Worm (Caenorhabditis elegans) whole organism, L4/young adult: Measurements from ENCODE around the gene Y105C5A.9.
A peak's percentile ranks its signal among the peaks of the same experiment; 100 is the strongest.
"Not testable (repeated sequence)": the region's sequence is repeated elsewhere in the genome, so short reads cannot be mapped to it uniquely, and the experiment has no call there.

Experiments used
- W03F9.2 ChIP-seq: fragments of 150-350 bp; optimal IDR thresholded peaks from 2 replicates; lab custom pipeline; 2014; ENCODE audit warnings: missing biosample characterization, missing genetic modification characterization
- dao-5 ChIP-seq: sonication (generic microtip); optimal IDR thresholded peaks from 2 replicates; lab custom pipeline; 2016; ENCODE audit warnings: missing genotype, missing genetic modification characterization, moderate library complexity, missing compliant biosample characterization
- him-1 ChIP-seq: sonication (generic microtip); optimal IDR thresholded peaks from 2 replicates; lab custom pipeline; 2016; ENCODE audit warnings: missing genotype, missing genetic modification reagents, missing genetic modification characterization, missing compliant biosample characterization

Gene Y105C5A.9

DNA sequence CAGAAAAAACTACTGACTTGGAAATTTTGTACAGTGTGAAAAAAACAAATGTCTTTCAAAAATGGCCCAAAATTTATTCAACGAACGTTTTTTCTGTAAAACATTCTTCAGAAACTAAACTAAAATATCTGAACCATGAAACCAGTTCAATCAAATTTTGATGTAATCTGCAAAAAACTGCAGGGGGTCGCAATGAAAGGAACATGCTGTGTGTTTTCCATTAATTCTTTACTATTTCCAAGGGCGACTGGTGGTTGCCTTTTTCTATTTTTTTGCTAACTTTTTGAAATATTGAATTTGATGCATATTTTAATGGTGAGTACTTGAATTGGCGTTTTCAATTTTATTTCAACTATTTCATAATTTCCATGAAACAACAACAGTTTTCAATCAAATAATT is at the start of gene Y105C5A.9:
Gene Y105C5A.9 (plus strand): TSS at position 301 of the 400 bp plus-strand sequence.
- no peak for TF ChIP-seq him-1
- TF ChIP-seq dao-5 (tag; lab: Kevin White, UChicago): no peak
- no peak for TF ChIP-seq W03F9.2

- TF ChIP-seq W03F9.2 (no peak), dao-5 (tag; lab: Kevin White, UChicago) (no peak), him-1 (no peak)
These were observed 47.7 kb upstream of the Y105C5A.9 start, which contains the start of gene Y105C5A.508 for ce11 chrIV:15583620-15584019. TSS of gene Y105C5A.508 (plus strand) at chrIV:15583920.

- TF ChIP-seq him-1 (no peak), W03F9.2 (no peak), dao-5 (tag; lab: Kevin White, UChicago) (no peak)
These were observed 42.4 kb upstream of the Y105C5A.9 start for ce11 chrIV:15588879-15589278.

DNA sequence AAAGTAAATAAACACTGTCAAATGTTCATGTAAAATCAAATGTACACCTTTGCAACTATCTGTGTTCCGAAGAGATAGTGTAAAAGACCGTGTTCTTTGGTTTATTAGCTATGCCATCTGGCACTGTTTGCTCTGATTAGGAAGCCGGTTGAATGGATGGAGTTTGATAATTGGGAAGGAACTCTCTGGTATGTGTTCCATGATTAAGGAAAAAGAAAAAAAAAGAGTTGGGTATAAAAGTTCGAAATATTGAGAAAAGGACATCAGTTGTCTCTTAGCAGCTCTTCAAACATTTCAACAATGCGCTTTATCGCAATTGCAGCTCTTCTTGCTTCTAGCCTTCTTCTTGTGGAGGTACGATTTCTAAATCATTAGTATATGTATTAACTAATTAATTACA is 40.9 kb upstream of the Y105C5A.9 start, which contains the start of gene abu-5:
Gene abu-5 (plus strand): TSS at position 301 of the 400 bp plus-strand sequence.
- not testable (repeated sequence) for TF ChIP-seq W03F9.2; him-1; dao-5 (tag; lab: Kevin White, UChicago)

DNA sequence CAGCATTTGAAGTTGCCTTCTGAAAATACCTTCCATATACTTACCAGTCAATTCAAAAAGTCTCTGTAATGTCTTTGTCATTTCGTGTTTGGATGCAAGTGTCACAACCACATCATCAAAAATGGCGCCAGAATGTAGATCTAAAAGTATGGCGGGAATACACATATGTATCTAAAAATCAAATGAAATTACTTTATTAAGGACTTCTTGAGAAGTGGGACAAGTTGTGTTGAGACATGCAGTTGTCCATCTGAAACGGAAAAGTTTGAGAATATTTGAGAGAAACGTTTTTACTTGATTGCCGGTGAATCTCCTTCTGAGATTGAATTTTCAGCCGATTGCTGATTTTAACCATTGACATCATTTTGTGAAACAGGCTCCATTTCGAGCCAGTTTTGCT is 39.3 kb upstream of the Y105C5A.9 start:
- TF ChIP-seq him-1: no peak
- no peak for TF ChIP-seq dao-5 (tag; lab: Kevin White, UChicago)
- no peak for TF ChIP-seq W03F9.2

DNA sequence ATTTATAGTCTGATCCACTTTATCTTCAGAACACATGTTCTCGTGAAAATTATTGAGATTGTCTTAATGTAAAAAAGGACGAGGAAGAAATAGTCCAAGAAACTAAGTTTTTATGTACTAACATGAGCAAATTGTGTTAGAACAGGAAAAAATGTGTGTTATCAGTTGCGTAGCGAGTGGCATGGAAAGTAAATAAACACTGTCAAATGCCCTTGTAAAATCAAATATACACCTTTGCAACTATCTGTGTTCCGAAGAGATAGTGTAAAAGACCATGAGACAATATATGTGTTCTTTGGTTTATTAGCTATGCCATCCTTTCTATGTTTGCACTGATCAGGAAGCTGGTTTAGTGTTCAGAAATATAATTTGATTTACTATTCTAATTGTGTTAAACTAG is 38.2 kb upstream of the Y105C5A.9 start:
- no peak for TF ChIP-seq W03F9.2
- no peak for TF ChIP-seq dao-5 (tag; lab: Kevin White, UChicago)
- no peak for TF ChIP-seq him-1

ce11 chrIV:15594935-15595620 is 36.2 kb upstream of the Y105C5A.9 start, which contains the start of the genes pqn-78 and pqn-79:
TSS of gene pqn-78 (minus strand) at chrIV:15595035.
TSS of gene pqn-79 (plus strand) at chrIV:15595570.
- TF ChIP-seq him-1; dao-5 (tag; lab: Kevin White, UChicago); W03F9.2: not testable (repeated sequence)

ce11 chrIV:15604194-15604593 is 27.1 kb upstream of the Y105C5A.9 start:
- peak; percentile 25 for TF ChIP-seq W03F9.2
- no peak for TF ChIP-seq dao-5 (tag; lab: Kevin White, UChicago)

ce11 chrIV:15606396-15606795 is 24.9 kb upstream of the Y105C5A.9 start:
- TF ChIP-seq him-1: no peak
- TF ChIP-seq W03F9.2: no peak
- TF ChIP-seq dao-5 (tag; lab: Kevin White, UChicago): no peak

DNA sequence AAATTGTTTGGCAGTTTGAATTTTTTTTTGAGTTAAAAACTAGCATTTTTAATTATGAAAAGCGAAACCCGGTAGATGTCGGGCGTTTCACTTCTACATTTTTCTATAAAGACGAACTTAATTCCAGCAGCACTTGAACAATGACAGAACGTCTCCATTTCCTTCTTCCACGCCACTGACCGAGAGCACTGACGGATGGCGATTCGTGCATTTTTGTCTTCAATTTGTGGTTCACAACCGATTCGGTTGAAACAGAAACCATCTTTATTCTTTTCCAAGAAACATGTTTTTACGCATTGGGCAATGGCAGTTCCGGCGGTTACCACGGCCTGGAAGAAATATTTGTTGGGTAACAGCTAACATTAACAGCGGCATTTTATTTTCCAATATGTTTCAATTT is 18.2 kb upstream of the Y105C5A.9 start:
- TF ChIP-seq W03F9.2 (no peak), him-1 (no peak), dao-5 (tag; lab: Kevin White, UChicago) (no peak)

DNA sequence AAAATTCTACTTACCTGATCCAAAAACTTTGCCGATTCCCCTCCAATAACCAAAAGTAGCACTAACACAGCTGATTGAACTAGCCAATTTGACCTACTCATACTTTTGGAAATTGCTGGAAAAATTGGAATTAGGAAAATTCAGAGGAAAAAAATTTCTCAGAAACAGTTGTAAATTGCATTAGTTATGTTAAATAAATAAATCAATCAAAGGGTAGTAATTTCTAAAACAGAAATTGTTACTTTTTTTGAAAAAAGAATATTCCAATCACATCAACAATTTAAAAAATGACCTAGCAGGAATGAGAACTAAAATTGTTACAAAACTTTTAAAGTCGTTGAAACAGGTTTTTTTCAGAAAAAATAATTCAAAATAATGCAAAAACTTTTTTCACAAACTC is 14.3 kb upstream of the Y105C5A.9 start, which contains the start of gene Y105C5A.8:
Gene Y105C5A.8 (minus strand): TSS at position 101 of the 400 bp plus-strand sequence.
- TF ChIP-seq him-1: no peak
- TF ChIP-seq W03F9.2: no peak
- no peak for TF ChIP-seq dao-5 (tag; lab: Kevin White, UChicago)

ce11 chrIV:15617667-15618066 is 13.7 kb upstream of the Y105C5A.9 start:
- TF ChIP-seq W03F9.2 (no peak), dao-5 (tag; lab: Kevin White, UChicago) (no peak), him-1 (no peak)

DNA sequence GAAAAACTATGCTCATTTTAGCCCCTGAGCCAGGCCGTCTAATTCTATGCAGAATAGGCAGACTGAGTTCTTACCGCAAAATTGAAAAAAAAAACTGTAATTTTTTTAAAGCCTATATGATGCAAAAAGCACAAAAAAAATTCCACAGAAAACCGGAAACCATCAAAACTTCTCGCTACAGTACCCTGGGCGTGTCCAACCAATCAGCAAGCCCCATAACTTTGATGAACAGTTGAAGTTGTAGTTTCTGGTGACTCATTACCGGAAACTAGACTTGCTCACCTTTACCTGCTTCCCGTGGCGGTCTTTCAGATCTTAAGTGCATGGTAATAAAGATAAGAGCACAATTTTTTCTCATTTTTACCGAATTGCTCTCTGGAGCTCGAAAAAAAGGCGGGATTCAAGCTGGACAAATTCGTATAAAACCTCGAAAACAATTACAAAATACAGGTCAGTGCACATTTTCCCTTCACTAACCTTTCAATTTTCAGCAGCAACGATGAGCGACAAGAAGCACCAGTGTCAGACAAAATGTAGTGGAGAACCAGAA is 3.0 kb downstream of the Y105C5A.9 start, which contains the start of gene Y105C5A.1274:
Gene Y105C5A.1274 (plus strand): TSS at position 500 of the 550 bp plus-strand sequence.
- TF ChIP-seq W03F9.2; him-1; dao-5 (tag; lab: Kevin White, UChicago): not testable (repeated sequence)

ce11 chrIV:15635462-15635861 is 4.1 kb downstream of the Y105C5A.9 start, which contains the start of gene Y105C5A.10:
TSS of gene Y105C5A.10 (plus strand) at chrIV:15635762.
- not testable (repeated sequence) for TF ChIP-seq him-1; dao-5 (tag; lab: Kevin White, UChicago); W03F9.2

DNA sequence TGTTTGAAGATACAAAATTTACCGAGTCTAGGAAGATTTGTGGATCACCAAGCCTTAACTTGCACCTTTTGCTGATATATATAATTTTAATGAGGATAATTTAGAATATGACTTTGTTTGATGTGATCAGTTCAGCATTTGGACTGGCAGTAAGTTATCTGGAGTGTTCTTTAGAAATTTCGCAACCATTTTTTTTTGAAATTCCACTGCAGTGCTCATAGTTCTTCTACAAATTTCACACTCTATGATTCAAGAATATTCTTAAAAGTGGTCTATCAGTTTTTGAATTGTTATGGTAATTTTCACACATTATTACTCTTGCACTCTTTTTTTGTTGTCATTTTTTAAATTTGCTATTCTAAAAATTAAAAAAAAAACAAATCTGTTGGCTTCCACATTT is 7.9 kb downstream of the Y105C5A.9 start:
- no peak for TF ChIP-seq him-1
- TF ChIP-seq W03F9.2: no peak
- TF ChIP-seq dao-5 (tag; lab: Kevin White, UChicago): no peak
